Worm (Caenorhabditis elegans): ENCODE data around the gene sec-22.

The sec-22 gene

ce11 chrX:1012385-1012866, 22.9 kb upstream of the sec-22 start (continued):
- no peak; the same call in 1 of the 2 replicates for TF ChIP-seq T26A8.4 (GFP tag; IDR thresholded peaks at IDR 0.05)
- no peak for TF ChIP-seq mdl-1 (tag; optimal IDR thresholded peaks at IDR 0.05)
- no peak for TF ChIP-seq jun-1 (tag; optimal IDR thresholded peaks at IDR 0.05)
- no peak for TF ChIP-seq snpc-4 (tag; optimal IDR thresholded peaks at IDR 0.05)
- no peak for TF ChIP-seq cey-2 (tag; optimal IDR thresholded peaks at IDR 0.05; ENCODE audit: borderline replicate concordance, insufficient read depth)
- TF ChIP-seq ceh-32 (tag; optimal IDR thresholded peaks at IDR 0.05; ENCODE audit: poor library complexity): no peak
- no peak for TF ChIP-seq fkh-10 (GFP tag; optimal IDR thresholded peaks at IDR 0.05)
- TF ChIP-seq mxl-2 (GFP tag; conservative IDR thresholded peaks at IDR 0.05): no peak
- no peak for TF ChIP-seq pqm-1 (tag; optimal IDR thresholded peaks at IDR 0.05)
- TF ChIP-seq daf-19 (GFP tag; conservative IDR thresholded peaks at IDR 0.05): no peak
- TF ChIP-seq nhr-41 (GFP tag; IDR thresholded peaks at IDR 0.05): no peak
- TF ChIP-seq ceh-62 (tag; optimal IDR thresholded peaks at IDR 0.05): no peak
- no peak for TF ChIP-seq duxl-1 (tag; optimal IDR thresholded peaks at IDR 0.05; ENCODE audit: poor library complexity)
- peak; percentile 70 for TF ChIP-seq sdz-12 (GFP tag; optimal IDR thresholded peaks at IDR 0.05)
- peak; percentile 91 for TF ChIP-seq zfp-3 (GFP tag; conservative IDR thresholded peaks at IDR 0.05)
- no peak for TF ChIP-seq spr-1 (tag; optimal IDR thresholded peaks at IDR 0.05)
- TF ChIP-seq dmd-8 (GFP tag; IDR thresholded peaks at IDR 0.05): no peak
- TF ChIP-seq zip-2 (tag; optimal IDR thresholded peaks at IDR 0.05): no peak
- TF ChIP-seq saeg-2 (GFP tag; IDR thresholded peaks at IDR 0.05): peak; percentile 58; the same call in 1 of the 2 replicates
- TF ChIP-seq F44E2.7 (GFP tag; IDR thresholded peaks at IDR 0.05): no peak
- TF ChIP-seq ZK546.5 (tag; optimal IDR thresholded peaks at IDR 0.05): no peak
- TF ChIP-seq nhr-48 (tag; optimal IDR thresholded peaks at IDR 0.05): no peak
- TF ChIP-seq set-16 (GFP tag; IDR thresholded peaks at IDR 0.05): no peak
- TF ChIP-seq tra-1 (GFP tag; IDR thresholded peaks at IDR 0.05): 0 out of 2 replicates have a peak, but pooled peaks have one; percentile 32
- TF ChIP-seq hlh-30 (tag; optimal IDR thresholded peaks at IDR 0.05; ENCODE audit: insufficient read depth): no peak
- TF ChIP-seq ZK337.2 (GFP tag; IDR thresholded peaks at IDR 0.05): no peak
- TF ChIP-seq Y75B8A.6 (GFP tag; IDR thresholded peaks at IDR 0.05): no peak
- peak; percentile 40; the same call in 1 of the 2 replicates for TF ChIP-seq nhr-42 (GFP tag; IDR thresholded peaks at IDR 0.05)
- no peak for TF ChIP-seq egl-43 (GFP tag; IDR thresholded peaks at IDR 0.05)
- TF ChIP-seq madf-5 (GFP tag; IDR thresholded peaks at IDR 0.05): no peak
- no peak for TF ChIP-seq ztf-11 (tag; optimal IDR thresholded peaks at IDR 0.05)
- no peak for TF ChIP-seq attf-4 (tag; optimal IDR thresholded peaks at IDR 0.05)
- TF ChIP-seq nhr-11 (tag; optimal IDR thresholded peaks at IDR 0.05): no peak
- no peak for TF ChIP-seq nhr-111 (GFP tag; optimal IDR thresholded peaks at IDR 0.05)
- peak; percentile 12; the same call in 1 of the 2 replicates for TF ChIP-seq ctbp-1 (GFP tag; IDR thresholded peaks at IDR 0.05)
- TF ChIP-seq unc-39 (tag; optimal IDR thresholded peaks at IDR 0.05): no peak
- peak; percentile 40; the same call in 1 of the 2 replicates for TF ChIP-seq pha-4 (GFP tag; IDR thresholded peaks at IDR 0.05)
- TF ChIP-seq pha-4 (tag; optimal IDR thresholded peaks at IDR 0.05): no peak
- no peak for TF ChIP-seq zfp-2 (tag; optimal IDR thresholded peaks at IDR 0.05)
- TF ChIP-seq snpc-1.2 (GFP tag; IDR thresholded peaks at IDR 0.05): 0 out of 2 replicates have a peak, but pooled peaks have one; percentile 28
- no peak for TF ChIP-seq spr-3 (GFP tag; optimal IDR thresholded peaks at IDR 0.05)
- no peak for TF ChIP-seq nhr-25 (tag; optimal IDR thresholded peaks at IDR 0.05; ENCODE audit: borderline replicate concordance, insufficient read depth)
- peak; percentile 66 for TF ChIP-seq dve-1 (tag; optimal IDR thresholded peaks at IDR 0.05; ENCODE audit: insufficient read depth)
- peak; percentile 73 for TF ChIP-seq nhr-102 (tag; optimal IDR thresholded peaks at IDR 0.05)
- 0 out of 2 replicates have a peak, but pooled peaks have one; percentile 53 for TF ChIP-seq lim-7 (GFP tag; IDR thresholded peaks at IDR 0.05)
- 0 out of 2 replicates have a peak, but pooled peaks have one; percentile 57 for TF ChIP-seq D1046.2 (GFP tag; IDR thresholded peaks at IDR 0.05)
- TF ChIP-seq lin-1 (GFP tag; IDR thresholded peaks at IDR 0.05): no peak
- peak; percentile 27 for TF ChIP-seq hlh-11 (tag; optimal IDR thresholded peaks at IDR 0.05)
- TF ChIP-seq tag-97 (GFP tag; IDR thresholded peaks at IDR 0.05): no peak
- peak; percentile 52 for TF ChIP-seq nhr-77 (tag; optimal IDR thresholded peaks at IDR 0.05)

All from whole organism, L4 larva.